Worm (Caenorhabditis elegans): Measurements from ENCODE around the gene K06A9.1.

The K06A9.1 gene

DNA sequence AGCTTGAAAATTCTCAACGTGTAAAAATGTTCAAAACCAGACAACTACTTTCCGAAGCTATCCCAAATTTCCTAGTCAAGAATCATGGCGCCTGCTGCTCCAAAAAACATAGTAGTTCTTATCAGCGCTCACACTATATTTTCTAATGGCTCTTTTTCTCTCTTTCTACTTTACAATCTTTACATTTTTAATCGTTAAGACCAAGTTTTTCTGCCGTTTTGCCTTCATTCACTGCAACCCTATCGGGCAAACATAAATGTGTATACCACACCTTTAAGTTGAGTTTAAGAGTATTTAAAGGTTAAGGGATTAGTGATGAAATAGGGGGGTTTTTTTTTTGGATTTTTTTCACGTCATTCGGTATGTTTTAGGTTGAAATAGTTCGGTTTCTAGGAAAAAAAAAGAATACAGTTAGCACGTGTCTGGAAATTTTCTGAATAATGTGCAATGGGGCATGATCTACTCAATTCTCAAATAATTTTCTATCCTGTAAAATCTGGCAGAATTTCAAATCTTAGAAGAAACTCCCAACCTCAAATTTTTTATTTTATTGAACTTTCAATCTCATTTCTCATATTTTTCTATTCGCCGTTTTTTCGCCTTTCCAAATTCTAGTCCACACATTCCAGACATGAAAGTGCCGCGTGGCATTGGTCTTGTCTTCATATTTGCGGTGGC, at the start of gene K06A9.1:
K06A9.1 (plus strand) TSS at position 628 of the 678 bp plus-strand sequence.
- TF ChIP-seq him-1 (tag; optimal IDR thresholded peaks at IDR 0.05) (no peak), W03F9.2 (tag; optimal IDR thresholded peaks at IDR 0.05) (no peak), dao-5 (tag; optimal IDR thresholded peaks at IDR 0.05) (no peak)

DNA sequence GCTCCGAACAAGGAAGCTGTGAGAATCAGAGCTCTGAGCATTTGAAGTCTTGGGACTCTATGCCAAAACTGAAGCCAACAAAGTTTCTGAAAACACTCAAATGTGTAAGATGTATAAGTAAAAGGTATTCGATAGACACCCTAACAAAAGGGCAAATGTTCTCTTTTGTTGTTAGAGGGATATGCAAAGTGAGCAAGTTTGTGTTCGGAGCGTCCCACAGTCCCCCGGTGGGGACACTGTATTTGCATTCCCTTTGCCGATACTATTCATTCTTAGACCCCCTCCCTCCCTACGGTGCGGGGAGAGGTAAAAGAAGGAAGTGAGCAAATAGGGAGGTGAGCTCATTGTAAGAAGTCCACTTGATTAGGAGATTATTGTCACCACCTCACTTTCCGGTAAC, 49.7 kb upstream of the K06A9.1 start, which contains the start of gene F09E10.6:
F09E10.6 (minus strand) TSS at position 101 of the 400 bp plus-strand sequence.
- TF ChIP-seq him-1 (tag; optimal IDR thresholded peaks at IDR 0.05) (no peak), W03F9.2 (tag; optimal IDR thresholded peaks at IDR 0.05) (no peak), dao-5 (tag; optimal IDR thresholded peaks at IDR 0.05) (no peak)

DNA sequence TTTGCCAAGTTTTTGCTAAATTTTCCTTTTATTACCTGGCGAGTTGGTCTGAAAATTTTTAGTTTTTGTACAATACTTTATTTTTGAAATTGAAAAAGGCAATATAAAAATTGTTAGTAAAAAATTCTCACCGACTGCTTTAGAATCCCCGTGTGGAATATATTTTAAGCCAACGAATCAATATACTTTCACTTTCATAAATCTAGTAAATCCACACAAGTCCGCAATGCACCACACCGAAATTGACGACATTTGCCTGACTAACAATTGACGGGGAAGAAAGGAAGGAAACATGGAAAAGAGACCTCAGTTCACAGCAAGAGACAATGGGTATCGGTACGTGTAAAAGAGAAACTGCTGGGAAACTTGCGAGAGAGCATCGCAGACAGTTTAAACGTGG, 47.8 kb upstream of the K06A9.1 start:
- TF ChIP-seq him-1 (tag; optimal IDR thresholded peaks at IDR 0.05) (no peak), dao-5 (tag; optimal IDR thresholded peaks at IDR 0.05) (no peak), W03F9.2 (tag; optimal IDR thresholded peaks at IDR 0.05) (no peak)

DNA sequence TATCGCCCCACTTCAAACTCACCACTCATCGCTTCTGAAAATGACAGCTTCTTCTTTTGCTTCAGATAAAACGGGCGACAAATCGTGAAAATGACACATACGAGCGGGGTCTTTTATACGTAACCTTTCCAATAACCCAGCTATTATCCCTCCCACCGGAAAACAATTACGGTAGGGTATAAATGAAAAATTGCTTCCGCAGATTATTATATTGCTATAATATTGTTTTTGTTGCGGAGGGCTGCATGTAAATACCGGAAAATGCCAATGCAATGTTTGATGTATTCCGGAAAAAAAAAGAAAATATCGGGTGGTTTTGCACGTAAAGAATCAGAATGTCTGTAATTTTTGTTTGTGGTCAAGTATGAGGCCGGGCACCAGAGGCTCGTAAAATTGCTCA, 45.6 kb upstream of the K06A9.1 start, which contains the start of gene F09E10.7:
F09E10.7 (minus strand) TSS at position 101 of the 400 bp plus-strand sequence.
- TF ChIP-seq W03F9.2 (tag; optimal IDR thresholded peaks at IDR 0.05) (no peak), him-1 (tag; optimal IDR thresholded peaks at IDR 0.05) (no peak), dao-5 (tag; optimal IDR thresholded peaks at IDR 0.05) (no peak)

DNA sequence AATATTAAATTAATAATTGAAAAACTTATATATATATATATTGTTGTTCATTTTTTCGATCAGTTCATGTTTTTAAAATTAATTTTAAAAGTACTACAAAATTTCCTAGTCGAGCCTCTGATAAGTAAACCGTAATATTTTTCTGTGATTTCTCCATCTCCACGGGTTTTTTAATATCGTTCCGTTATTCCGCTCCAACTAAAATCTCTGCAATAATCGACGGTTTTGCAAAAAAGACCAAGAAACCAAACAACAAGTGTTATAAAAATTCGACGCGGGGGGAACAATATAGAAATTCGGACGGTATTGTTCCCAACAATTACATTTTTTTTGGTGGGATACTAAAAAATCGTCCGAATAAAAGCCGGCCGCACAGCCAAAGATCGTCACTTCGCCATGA, 44.8 kb upstream of the K06A9.1 start, which contains the start of gene F09E10.1:
F09E10.1 (plus strand) TSS at position 301 of the 400 bp plus-strand sequence.
- TF ChIP-seq him-1 (tag; optimal IDR thresholded peaks at IDR 0.05) (no peak), dao-5 (tag; optimal IDR thresholded peaks at IDR 0.05) (no peak), W03F9.2 (tag; optimal IDR thresholded peaks at IDR 0.05) (no peak)

DNA sequence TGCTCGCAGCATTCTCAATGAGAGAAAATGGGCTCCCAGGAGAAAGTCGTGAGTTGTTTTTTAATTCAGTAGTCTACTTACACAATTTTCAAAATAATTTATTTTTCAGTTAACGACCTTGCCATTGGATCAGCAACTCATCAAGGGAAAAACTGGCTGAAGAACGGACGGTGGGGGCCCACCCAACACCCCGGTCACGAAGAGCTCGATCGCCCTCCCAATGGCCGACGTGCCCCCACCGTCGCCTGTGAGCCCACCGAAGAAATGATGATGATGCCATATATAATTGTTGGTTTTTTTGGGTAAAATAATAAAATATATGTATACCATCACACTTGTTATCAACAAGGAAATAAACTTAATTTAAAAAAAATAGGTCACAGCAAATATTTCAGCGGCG, 44.4 kb upstream of the K06A9.1 start:
- no peak for TF ChIP-seq dao-5 (tag; optimal IDR thresholded peaks at IDR 0.05)
- TF ChIP-seq him-1 (tag; optimal IDR thresholded peaks at IDR 0.05): no peak
- no peak for TF ChIP-seq W03F9.2 (tag; optimal IDR thresholded peaks at IDR 0.05)

DNA sequence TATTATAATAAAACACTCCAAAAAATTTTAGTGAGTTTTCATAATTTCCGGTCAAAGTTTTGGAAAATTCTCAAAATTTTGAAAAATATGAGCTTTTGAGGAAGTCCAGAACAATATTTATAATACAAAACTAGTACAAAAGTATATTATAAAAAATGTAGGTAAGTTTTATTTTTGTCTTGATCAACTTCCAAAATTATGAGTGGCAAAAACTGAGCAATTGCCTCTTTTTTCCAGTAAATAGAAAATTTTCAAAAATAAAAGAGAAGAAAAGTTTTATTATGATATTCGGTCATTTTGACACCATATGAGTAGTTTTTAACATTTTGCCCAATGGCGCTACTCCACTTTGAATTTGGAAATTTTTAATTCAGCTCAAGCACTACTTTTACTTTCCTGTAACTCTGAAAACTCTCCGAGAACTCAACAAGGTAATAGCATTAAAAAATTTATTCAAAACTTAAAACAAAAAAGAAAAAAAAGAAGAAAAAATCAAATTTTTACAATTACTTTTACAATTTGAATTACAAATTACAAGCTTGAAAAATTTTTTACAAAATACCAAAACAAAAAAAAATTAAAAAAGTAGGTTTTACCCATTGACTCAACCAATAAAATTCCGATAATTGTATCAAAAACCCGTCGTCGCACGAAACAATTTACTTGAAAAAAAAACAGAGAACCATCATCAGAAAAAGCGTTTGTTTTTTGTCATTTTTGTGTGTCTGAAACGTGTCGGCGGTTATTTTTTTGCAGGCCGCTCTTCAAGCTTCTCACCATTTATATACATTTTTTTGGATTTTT, 43.4 kb upstream of the K06A9.1 start:
- no peak for TF ChIP-seq dao-5 (tag; optimal IDR thresholded peaks at IDR 0.05)
- no peak for TF ChIP-seq him-1 (tag; optimal IDR thresholded peaks at IDR 0.05)
- no peak for TF ChIP-seq W03F9.2 (tag; optimal IDR thresholded peaks at IDR 0.05)

DNA sequence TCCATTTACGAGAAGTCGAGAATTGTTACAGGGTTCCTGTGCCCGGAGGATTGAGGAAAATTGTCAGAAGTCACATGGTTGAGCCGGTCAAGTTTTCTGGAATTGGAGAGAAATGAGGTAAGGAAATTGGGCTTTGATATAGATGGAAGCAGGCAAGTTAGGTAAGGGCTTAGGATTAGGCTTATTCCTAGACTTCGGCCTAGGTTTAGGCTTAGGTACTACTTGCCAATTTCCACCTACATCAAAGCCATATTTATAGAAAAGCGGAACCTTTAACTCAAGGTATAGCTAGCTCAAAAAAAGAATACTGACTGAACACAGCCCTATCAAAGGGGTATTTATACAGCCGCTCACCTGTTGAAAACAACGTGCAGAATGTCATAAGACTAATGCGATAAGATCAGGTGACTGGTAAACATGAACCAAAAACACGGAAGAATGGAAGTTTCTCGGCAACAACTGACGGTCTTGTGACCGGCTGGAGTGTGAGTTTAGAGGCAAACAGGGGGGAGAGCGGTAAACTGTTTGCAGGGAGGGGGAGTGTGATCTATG, 42.7 kb upstream of the K06A9.1 start:
- TF ChIP-seq W03F9.2 (tag; optimal IDR thresholded peaks at IDR 0.05) (no peak), him-1 (tag; optimal IDR thresholded peaks at IDR 0.05) (no peak), dao-5 (tag; optimal IDR thresholded peaks at IDR 0.05) (no peak)

DNA sequence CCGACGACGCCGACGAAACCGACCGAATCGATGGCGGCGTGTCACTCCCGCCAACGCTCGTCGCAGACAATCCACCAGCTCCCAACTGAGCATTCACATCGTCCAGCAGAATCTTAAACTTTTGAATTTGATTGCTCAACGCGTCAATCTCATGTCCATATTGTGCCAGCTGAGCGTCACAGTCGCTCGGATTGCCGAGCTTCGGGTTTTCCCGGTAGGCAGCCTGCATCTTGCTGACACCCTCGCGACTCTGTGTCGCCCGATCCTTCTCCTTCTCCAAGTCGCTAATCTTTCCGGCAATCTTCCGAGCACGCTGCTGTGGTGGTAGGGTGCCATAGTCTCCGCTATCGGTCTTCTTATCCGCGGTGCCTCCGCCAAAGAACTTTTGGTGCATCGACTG, 35.0 kb upstream of the K06A9.1 start:
- TF ChIP-seq W03F9.2 (tag; optimal IDR thresholded peaks at IDR 0.05): no peak
- no peak for TF ChIP-seq him-1 (tag; optimal IDR thresholded peaks at IDR 0.05)
- no peak for TF ChIP-seq dao-5 (tag; optimal IDR thresholded peaks at IDR 0.05)

DNA sequence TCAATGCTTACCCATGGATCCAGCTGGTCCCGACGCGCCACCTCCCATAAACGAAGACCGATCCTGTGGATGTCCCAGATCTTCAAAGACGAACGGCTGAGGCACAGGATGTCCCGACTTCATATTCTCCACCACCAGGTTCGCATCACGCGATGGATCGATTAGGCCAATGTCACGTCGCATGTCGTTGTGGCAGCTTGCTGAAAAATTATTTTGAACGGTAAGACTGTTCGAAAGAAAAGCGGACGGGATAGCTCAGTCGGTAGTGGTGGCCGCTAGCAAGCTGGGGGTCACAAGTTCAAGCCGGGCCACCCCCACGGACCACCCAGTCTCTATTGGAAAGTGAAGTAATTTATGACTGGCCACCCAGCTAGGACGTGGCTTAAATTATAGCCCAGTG, 34.2 kb upstream of the K06A9.1 start:
- no peak for TF ChIP-seq him-1 (tag; optimal IDR thresholded peaks at IDR 0.05)
- no peak for TF ChIP-seq dao-5 (tag; optimal IDR thresholded peaks at IDR 0.05)
- no peak for TF ChIP-seq W03F9.2 (tag; optimal IDR thresholded peaks at IDR 0.05)

DNA sequence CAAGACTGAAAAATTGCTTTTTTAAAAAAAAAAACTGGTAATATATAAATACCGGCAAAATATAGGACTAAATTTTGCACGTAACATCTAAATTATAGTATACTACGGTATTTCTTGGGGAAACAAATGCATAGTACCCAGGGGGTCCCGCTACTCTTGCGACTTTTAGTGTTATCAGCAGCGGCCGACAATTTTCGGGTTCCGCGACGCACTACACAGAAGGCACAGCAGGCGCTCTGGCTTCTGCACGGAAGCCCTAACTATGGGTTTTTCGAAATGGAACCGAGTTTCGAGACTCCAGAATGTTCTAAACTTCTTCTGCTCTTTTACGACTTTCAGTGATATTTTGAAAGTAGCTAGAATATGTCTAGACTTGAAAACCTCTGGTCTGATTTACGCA, 30.7 kb upstream of the K06A9.1 start:
- TF ChIP-seq W03F9.2 (tag; optimal IDR thresholded peaks at IDR 0.05) (no peak), him-1 (tag; optimal IDR thresholded peaks at IDR 0.05) (no peak), dao-5 (tag; optimal IDR thresholded peaks at IDR 0.05) (no peak)

DNA sequence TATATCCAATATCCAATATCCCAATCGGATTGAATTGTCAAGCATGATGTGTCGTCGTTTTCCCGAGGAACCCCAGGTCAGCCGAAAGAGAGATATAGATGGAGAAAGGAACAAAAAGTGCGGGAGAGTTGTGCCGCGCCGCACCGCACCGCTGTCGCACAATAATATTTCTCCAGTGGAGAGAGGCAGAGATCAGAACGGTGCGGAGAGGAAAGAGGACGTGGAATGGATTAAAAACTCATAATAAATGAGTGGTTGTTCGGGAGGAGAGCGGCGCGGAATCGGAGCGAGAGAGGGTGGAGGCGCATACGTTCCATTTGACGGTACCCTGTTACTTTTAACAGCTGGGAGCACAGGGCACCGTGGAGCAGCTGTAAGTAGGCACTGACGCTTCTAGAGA, 29.8 kb upstream of the K06A9.1 start:
- TF ChIP-seq W03F9.2 (tag; optimal IDR thresholded peaks at IDR 0.05): no peak
- TF ChIP-seq him-1 (tag; optimal IDR thresholded peaks at IDR 0.05): no peak
- no peak for TF ChIP-seq dao-5 (tag; optimal IDR thresholded peaks at IDR 0.05)

DNA sequence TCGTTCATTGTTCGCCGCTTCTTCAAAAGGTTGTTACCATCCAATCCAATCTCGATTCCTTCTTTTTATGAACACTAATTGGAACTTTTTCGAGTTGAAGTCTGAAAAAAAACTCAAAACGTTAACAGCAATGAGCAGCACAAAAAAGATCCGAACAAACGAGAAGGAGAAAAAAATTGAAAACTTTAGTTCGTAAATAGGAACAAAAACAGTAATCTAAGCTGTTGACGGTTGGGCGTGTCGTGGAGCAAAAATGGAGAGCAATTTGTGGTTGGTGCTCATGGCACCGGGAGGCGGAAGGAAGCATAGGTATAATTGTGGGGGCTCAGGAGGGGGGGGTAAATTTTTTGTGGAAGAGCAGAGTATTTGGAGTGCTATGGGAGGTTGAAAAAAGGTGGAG, 25.9 kb upstream of the K06A9.1 start, which contains the start of gene toca-1:
toca-1 (minus strand) TSS at position 101 of the 400 bp plus-strand sequence.
- TF ChIP-seq W03F9.2 (tag; optimal IDR thresholded peaks at IDR 0.05): no peak
- no peak for TF ChIP-seq him-1 (tag; optimal IDR thresholded peaks at IDR 0.05)
- no peak for TF ChIP-seq dao-5 (tag; optimal IDR thresholded peaks at IDR 0.05)

DNA sequence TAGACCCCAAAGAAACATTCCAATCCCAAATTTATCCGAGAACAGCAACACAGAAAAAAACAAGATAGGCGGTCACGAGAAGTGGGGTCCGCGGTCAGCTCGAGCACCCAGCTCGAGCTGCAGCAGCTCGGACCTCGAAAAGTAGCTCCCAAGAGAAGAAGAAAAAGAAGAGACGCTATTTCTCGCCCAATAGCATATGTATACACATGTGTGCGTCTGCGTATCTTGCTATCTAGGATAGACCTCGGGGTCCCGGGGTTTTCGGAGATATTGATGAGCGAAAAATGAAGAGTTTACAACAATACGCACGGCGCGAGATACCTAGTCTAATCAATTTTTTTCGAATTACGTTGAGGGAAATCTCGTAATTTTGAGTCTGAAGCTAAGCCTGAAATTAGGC, 25.2 kb upstream of the K06A9.1 start:
- TF ChIP-seq him-1 (tag; optimal IDR thresholded peaks at IDR 0.05) (peak; percentile 55), W03F9.2 (tag; optimal IDR thresholded peaks at IDR 0.05) (no peak), dao-5 (tag; optimal IDR thresholded peaks at IDR 0.05) (no peak)

All from whole organism, L4/young adult.